Fruit fly (Drosophila melanogaster): ENCODE measurements around the gene Pss.

DNA sequence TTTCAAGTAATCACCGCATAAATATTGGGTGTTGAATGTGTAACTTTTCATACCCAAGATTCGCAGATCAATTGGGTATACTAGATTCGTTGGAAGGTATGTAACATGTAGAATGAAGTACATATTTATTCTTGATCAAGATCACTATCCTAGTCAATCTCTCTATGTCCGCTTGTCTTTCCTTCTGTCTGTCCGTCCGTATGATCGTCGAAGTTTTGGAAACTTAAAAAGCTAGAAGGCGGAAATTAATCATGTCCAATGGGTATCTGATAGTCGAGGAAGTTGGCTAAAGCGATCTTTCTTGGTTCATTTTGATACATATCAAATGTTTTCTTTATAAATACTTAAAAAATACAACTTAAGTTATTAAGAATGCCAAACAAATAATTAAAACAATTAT, 38.3 kb downstream of the Pss start:
- no peak for TF ChIP-seq Snoo (tag; optimal IDR thresholded peaks at IDR 0.05)
- no peak for TF ChIP-seq D1 (tag; optimal IDR thresholded peaks at IDR 0.05)
- TF ChIP-seq EcR (GFP tag; optimal IDR thresholded peaks at IDR 0.05): no peak
- no peak for TF ChIP-seq CG15710 (tag; optimal IDR thresholded peaks at IDR 0.05)
- no peak for TF ChIP-seq CG14655 (GFP tag; optimal IDR thresholded peaks at IDR 0.05)
- TF ChIP-seq gl (tag; optimal IDR thresholded peaks at IDR 0.05): no peak
- TF ChIP-seq Pif1A (GFP tag; optimal IDR thresholded peaks at IDR 0.05): no peak
